Fruit fly (Drosophila melanogaster): ENCODE measurements around the gene CG42395.

- TF ChIP-seq ttk (optimal IDR thresholded peaks at IDR 0.05) (no peak), Sin3A (optimal IDR thresholded peaks at IDR 0.05) (no peak)
Observed at dm6 chrX:9599158-9600082, 23.4 kb upstream of the CG42395 start.
